Worm (Caenorhabditis elegans) whole organism, L2 larva: ENCODE measurements around the gene ssu-2.

Source experiments
- C34F6.9 ChIP-seq: fragments of 150-350 bp; optimal IDR thresholded peaks from 2 replicates; lab custom pipeline; 2014; ENCODE audit warnings: missing biosample characterization, missing genetic modification characterization
- F13H6.1 ChIP-seq: sonication (generic microtip); optimal IDR thresholded peaks from 2 replicates; lab custom pipeline; 2016; ENCODE audit warnings: missing genetic modification characterization, missing compliant biosample characterization
- R02D3.7 ChIP-seq: fragments of 150-350 bp; optimal IDR thresholded peaks from 2 replicates; lab custom pipeline; 2014; ENCODE audit warnings: missing biosample characterization, missing genetic modification characterization
- Y55F3AM.14 ChIP-seq: fragments of 200-800 bp; sonication (Bioruptor generic); optimal IDR thresholded peaks from 2 replicates; lab custom pipeline; 2018; ENCODE audit warnings: mild to moderate bottlenecking, missing genetic modification characterization, missing compliant biosample characterization
- ZK546.5 ChIP-seq: sonication (generic microtip); optimal IDR thresholded peaks from 2 replicates; lab custom pipeline; 2017; ENCODE audit warnings: missing biosample characterization, missing genetic modification characterization
- aly-2 ChIP-seq: fragments of 150-350 bp; optimal IDR thresholded peaks from 2 replicates; lab custom pipeline; 2014; ENCODE audit warnings: missing biosample characterization, missing genetic modification characterization
- ama-1 ChIP-seq: fragments of 150-350 bp; optimal IDR thresholded peaks from 2 replicates; lab custom pipeline; 2018; ENCODE audit warnings: inconsistent platforms
- ceh-82 ChIP-seq: fragments of 150-350 bp; optimal IDR thresholded peaks from 2 replicates; lab custom pipeline; 2014; ENCODE audit warnings: missing biosample characterization, missing genetic modification characterization
- crh-2 ChIP-seq: sonication (generic microtip); optimal IDR thresholded peaks from 2 replicates; lab custom pipeline; 2017; ENCODE audit warnings: missing biosample characterization, missing genetic modification characterization
- egl-27 ChIP-seq: sonication (generic microtip); optimal IDR thresholded peaks from 3 replicates; lab custom pipeline; 2017; ENCODE audit warnings: missing biosample characterization, missing genetic modification reagents, missing genetic modification characterization
- fos-1 ChIP-seq: fragments of 150-350 bp; optimal IDR thresholded peaks from 2 replicates; lab custom pipeline; 2014; ENCODE audit warnings: missing biosample characterization, missing genetic modification characterization
- lin-11 ChIP-seq: fragments of 150-350 bp; sonication (generic microtip); optimal IDR thresholded peaks from 2 replicates; lab custom pipeline; 2014; ENCODE audit warnings: missing biosample characterization, missing genetic modification characterization, inconsistent platforms, mixed read lengths
- lin-13 ChIP-seq: fragments of 150-350 bp; optimal IDR thresholded peaks from 2 replicates; lab custom pipeline; 2014; ENCODE audit warnings: missing biosample characterization, missing genetic modification reagents, missing genetic modification characterization
- lin-39 ChIP-seq: fragments of 150-350 bp; optimal IDR thresholded peaks from 2 replicates; lab custom pipeline; 2014; ENCODE audit warnings: missing biosample characterization, missing genetic modification reagents, missing genetic modification characterization
- lsy-2 ChIP-seq, 2 experiments: fragments of 150-350 bp in 1 of 2; sonication (generic microtip) in 1 of 2; optimal IDR thresholded peaks; 2 replicates each; lab custom pipeline; 2014 to 2017; ENCODE audit warnings: missing biosample characterization in 2 of 2, missing genetic modification characterization in 2 of 2
- mab-5 ChIP-seq: fragments of 150-350 bp; optimal IDR thresholded peaks from 2 replicates; lab custom pipeline; 2014; ENCODE audit warnings: missing biosample characterization, missing genetic modification characterization
- mdl-1 ChIP-seq, 2 experiments: fragments of 150-350 bp in 1 of 2; sonication (generic microtip) in 1 of 2; optimal IDR thresholded peaks; 2 replicates each; lab custom pipeline; 2017; ENCODE audit warnings: missing biosample characterization in 2 of 2, missing genetic modification characterization in 2 of 2
- nhr-10 ChIP-seq: sonication (generic microtip); optimal IDR thresholded peaks from 2 replicates; lab custom pipeline; 2017; ENCODE audit warnings: missing biosample characterization, missing genetic modification characterization
- nhr-11 ChIP-seq: fragments of 150-350 bp; optimal IDR thresholded peaks from 2 replicates; lab custom pipeline; 2014; ENCODE audit warnings: missing biosample characterization, missing genetic modification characterization
- nhr-12 ChIP-seq: fragments of 150-350 bp; optimal IDR thresholded peaks from 2 replicates; lab custom pipeline; 2014; ENCODE audit warnings: missing biosample characterization, missing genetic modification characterization
- nhr-129 ChIP-seq: fragments of 150-350 bp; optimal IDR thresholded peaks from 2 replicates; lab custom pipeline; 2014; ENCODE audit warnings: missing biosample characterization, missing genetic modification characterization
- nhr-21 ChIP-seq: fragments of 150-350 bp; optimal IDR thresholded peaks from 2 replicates; lab custom pipeline; 2014; ENCODE audit warnings: missing biosample characterization, missing genetic modification characterization
- nhr-23 ChIP-seq: fragments of 150-350 bp; optimal IDR thresholded peaks from 2 replicates; lab custom pipeline; 2014; ENCODE audit warnings: missing biosample characterization, missing genetic modification reagents, missing genetic modification characterization
- nhr-25 ChIP-seq: fragments of 150-350 bp; sonication (generic microtip); optimal IDR thresholded peaks from 3 replicates; lab custom pipeline; 2014; ENCODE audit warnings: missing biosample characterization, missing genetic modification characterization
- nhr-6 ChIP-seq: fragments of 150-350 bp; optimal IDR thresholded peaks from 2 replicates; lab custom pipeline; 2014; ENCODE audit warnings: missing biosample characterization, missing genetic modification characterization
- sem-4 ChIP-seq: fragments of 150-350 bp; optimal IDR thresholded peaks from 2 replicates; lab custom pipeline; 2014; ENCODE audit warnings: missing biosample characterization, missing genetic modification reagents, missing genetic modification characterization
- skn-1 ChIP-seq: sonication (generic microtip); optimal IDR thresholded peaks from 2 replicates; lab custom pipeline; 2017; ENCODE audit warnings: missing biosample characterization, missing genetic modification characterization
- sma-3 ChIP-seq: sonication (generic microtip); optimal IDR thresholded peaks from 2 replicates; lab custom pipeline; 2016; ENCODE audit warnings: missing genetic modification reagents, missing genetic modification characterization, missing compliant biosample characterization
- sma-9 ChIP-seq, 2 experiments: fragments of 150-350 bp in 1 of 2; sonication (generic microtip) in 1 of 2; optimal IDR thresholded peaks; 2 replicates each; lab custom pipeline; 2014 to 2016; ENCODE audit warnings: missing genetic modification characterization in 2 of 2, mild to moderate bottlenecking in 1 of 2, missing biosample characterization in 1 of 2, missing compliant biosample characterization in 1 of 2, missing genetic modification reagents in 1 of 2, moderate library complexity in 1 of 2
- snpc-4 ChIP-seq: fragments of 150-350 bp; optimal IDR thresholded peaks from 2 replicates; lab custom pipeline; 2014; ENCODE audit warnings: missing biosample characterization, missing genetic modification characterization
- unc-39 ChIP-seq: fragments of 150-350 bp; optimal IDR thresholded peaks from 2 replicates; lab custom pipeline; 2014; ENCODE audit warnings: missing biosample characterization, missing genetic modification characterization
- unc-55 ChIP-seq: fragments of 150-350 bp; sonication (generic microtip); optimal IDR thresholded peaks from 3 replicates; lab custom pipeline; 2014; ENCODE audit warnings: missing biosample characterization, missing genetic modification reagents, missing genetic modification characterization
- unc-62 ChIP-seq: fragments of 150-350 bp; optimal IDR thresholded peaks from 2 replicates; lab custom pipeline; 2014; ENCODE audit warnings: missing biosample characterization, missing genetic modification reagents, missing genetic modification characterization
- zag-1 ChIP-seq: fragments of 150-350 bp; optimal IDR thresholded peaks from 2 replicates; lab custom pipeline; 2014; ENCODE audit warnings: missing biosample characterization, missing genetic modification characterization
- ztf-1 ChIP-seq: fragments of 200-800 bp; sonication (Bioruptor generic); conservative IDR thresholded peaks from 2 replicates; pipeline ENCODE4 v1.3.6; 2022; ENCODE audit warnings: missing genetic modification characterization, missing compliant biosample characterization
- ztf-11 ChIP-seq: sonication (generic microtip); optimal IDR thresholded peaks from 2 replicates; lab custom pipeline; 2017; ENCODE audit warnings: missing biosample characterization, missing genetic modification characterization

The ssu-2 gene

DNA sequence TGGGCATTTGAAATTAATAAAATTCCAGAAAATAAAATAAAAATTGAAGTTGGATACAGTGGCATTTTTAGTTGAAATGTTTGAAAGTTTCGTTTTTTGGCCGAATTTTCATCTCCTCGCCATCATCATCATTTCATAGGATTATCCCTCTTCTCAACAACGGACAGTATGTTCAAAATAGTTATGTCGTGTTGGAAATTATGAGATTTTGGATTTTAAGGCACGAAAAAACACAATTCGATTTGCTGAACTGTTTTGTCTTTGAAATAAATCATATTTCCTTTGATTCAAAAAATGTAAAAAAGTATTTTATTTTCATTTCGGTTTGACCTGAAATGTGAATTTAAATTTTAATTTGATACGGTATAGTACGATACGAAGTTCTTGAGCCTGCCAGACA is 17.3 kb upstream of the ssu-2 start, which contains the start of gene srlf-28:
Gene srlf-28 (minus strand): TSS at position 101 of the 400 bp plus-strand sequence.
- TF ChIP-seq Y55F3AM.14 (GFP tag; lab: Kevin White, UChicago) (no peak), aly-2 (tag; lab: Kevin White, UChicago) (no peak), egl-27 (tag; lab: Kevin White, UChicago) (no peak), sma-3 (GFP tag; lab: Kevin White, UChicago) (no peak), ceh-82 (tag; lab: Kevin White, UChicago) (no peak), ZK546.5 (tag; lab: Kevin White, UChicago) (no peak), nhr-11 (no peak), unc-55 (GFP tag; lab: Kevin White, UChicago) (no peak), lsy-2 (tag; optimal IDR thresholded peaks at IDR 0.05; lab: Kevin White, UChicago) (no peak), ama-1 (lab: Kevin White, UChicago) (no peak), lin-39 (no peak), ztf-11 (tag; lab: Kevin White, UChicago) (no peak), unc-39 (tag; lab: Kevin White, UChicago) (no peak)

DNA sequence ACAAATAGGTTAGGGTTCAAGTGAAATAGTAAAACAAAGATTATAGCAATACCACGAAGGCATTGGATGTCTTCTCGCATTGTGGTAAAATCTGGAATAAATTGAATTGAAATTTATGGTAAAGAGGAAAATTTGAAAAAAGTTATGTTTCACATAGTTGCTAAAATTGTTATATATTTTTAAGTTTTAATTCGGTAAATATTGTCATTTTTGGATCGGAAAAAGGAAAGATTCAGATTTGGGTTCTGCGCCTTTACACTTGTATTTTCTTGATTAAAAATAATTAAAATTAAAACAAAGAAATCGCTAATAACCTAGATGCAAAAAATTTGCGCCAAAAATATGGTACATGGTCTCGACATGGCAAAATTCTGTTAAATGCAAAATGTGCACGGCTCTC is 10.4 kb upstream of the ssu-2 start, which contains the start of gene oac-56:
Gene oac-56 (minus strand): TSS at position 101 of the 400 bp plus-strand sequence.
- TF ChIP-seq R02D3.7 (tag; lab: Kevin White, UChicago) (no peak), lsy-2 (tag; optimal IDR thresholded peaks at IDR 0.05; lab: Kevin White, UChicago) (no peak)

DNA sequence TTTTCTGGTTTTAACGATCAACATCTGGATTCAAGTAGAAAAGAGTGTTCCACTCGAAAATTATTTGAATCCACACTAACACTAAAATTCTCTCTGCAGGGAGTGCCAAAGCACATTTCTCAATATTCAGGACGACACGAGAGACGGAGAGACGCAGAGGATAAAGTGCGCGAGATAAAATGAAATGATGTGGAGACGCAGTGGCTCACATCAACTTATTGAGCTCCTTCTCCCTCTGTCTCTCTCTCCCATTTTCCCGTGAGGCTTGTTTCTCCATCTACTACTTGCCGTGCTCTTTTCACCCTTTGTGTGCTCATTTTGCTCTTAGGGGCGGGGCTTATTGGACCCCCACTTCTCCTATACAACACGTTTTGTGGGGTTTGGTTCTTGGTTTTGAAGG is 4.9 kb upstream of the ssu-2 start:
- TF ChIP-seq unc-55 (GFP tag; lab: Kevin White, UChicago) (peak; percentile 85), nhr-12 (tag; lab: Kevin White, UChicago) (no peak), sem-4 (tag; lab: Kevin White, UChicago) (peak; percentile 5), mdl-1 (tag; optimal IDR thresholded peaks at IDR 0.05; lab: Kevin White, UChicago) (peak in 1 of 2 experiments; percentile 2), lin-39 (no peak), nhr-6 (peak; percentile 8), snpc-4 (peak; percentile 26), nhr-10 (tag; lab: Kevin White, UChicago) (no peak), C34F6.9 (tag; lab: Kevin White, UChicago) (peak; percentile 77), nhr-25 (tag; lab: Kevin White, UChicago) (no peak), sma-9 (GFP tag; optimal IDR thresholded peaks at IDR 0.05; lab: Kevin White, UChicago) (no peak), sma-9 (tag; optimal IDR thresholded peaks at IDR 0.05; lab: Kevin White, UChicago) (no peak), lin-13 (peak; percentile 16), zag-1 (tag; lab: Kevin White, UChicago) (peak; percentile 37), nhr-129 (tag; lab: Kevin White, UChicago) (peak; percentile 96), unc-62 (GFP tag; lab: Kevin White, UChicago) (no peak), F13H6.1 (tag; lab: Kevin White, UChicago) (peak; percentile 62), egl-27 (tag; lab: Kevin White, UChicago) (no peak), nhr-23 (tag; lab: Kevin White, UChicago) (no peak), ztf-11 (tag; lab: Kevin White, UChicago) (no peak), mab-5 (tag; lab: Kevin White, UChicago) (peak; percentile 51), lin-11 (tag; lab: Kevin White, UChicago) (peak; percentile 47), unc-39 (tag; lab: Kevin White, UChicago) (no peak), crh-2 (tag; lab: Kevin White, UChicago) (peak; percentile 9)

- TF ChIP-seq nhr-21 (tag; lab: Kevin White, UChicago): no peak
- no peak for TF ChIP-seq nhr-10 (tag; lab: Kevin White, UChicago)
- no peak for TF ChIP-seq nhr-12 (tag; lab: Kevin White, UChicago)
- no peak for TF ChIP-seq lin-39
- TF ChIP-seq nhr-11: no peak
- TF ChIP-seq unc-55 (GFP tag; lab: Kevin White, UChicago): no peak
- TF ChIP-seq ceh-82 (tag; lab: Kevin White, UChicago): no peak
- TF ChIP-seq nhr-25 (tag; lab: Kevin White, UChicago): no peak
- TF ChIP-seq ztf-1 (GFP tag; lab: Robert Waterston, UW): no peak
- no peak for TF ChIP-seq fos-1 (tag; lab: Kevin White, UChicago)
- TF ChIP-seq skn-1 (tag; lab: Kevin White, UChicago): no peak
- TF ChIP-seq lin-11 (tag; lab: Kevin White, UChicago): no peak
- no peak for TF ChIP-seq R02D3.7 (tag; lab: Kevin White, UChicago)
- TF ChIP-seq nhr-23 (tag; lab: Kevin White, UChicago): no peak
These were observed 4.9 kb downstream of the ssu-2 start for ce11 chrIV:14365837-14366378.
